Fruit fly (Drosophila melanogaster): ENCODE measurements around the gene NimC4.

NimC4 gene

DNA sequence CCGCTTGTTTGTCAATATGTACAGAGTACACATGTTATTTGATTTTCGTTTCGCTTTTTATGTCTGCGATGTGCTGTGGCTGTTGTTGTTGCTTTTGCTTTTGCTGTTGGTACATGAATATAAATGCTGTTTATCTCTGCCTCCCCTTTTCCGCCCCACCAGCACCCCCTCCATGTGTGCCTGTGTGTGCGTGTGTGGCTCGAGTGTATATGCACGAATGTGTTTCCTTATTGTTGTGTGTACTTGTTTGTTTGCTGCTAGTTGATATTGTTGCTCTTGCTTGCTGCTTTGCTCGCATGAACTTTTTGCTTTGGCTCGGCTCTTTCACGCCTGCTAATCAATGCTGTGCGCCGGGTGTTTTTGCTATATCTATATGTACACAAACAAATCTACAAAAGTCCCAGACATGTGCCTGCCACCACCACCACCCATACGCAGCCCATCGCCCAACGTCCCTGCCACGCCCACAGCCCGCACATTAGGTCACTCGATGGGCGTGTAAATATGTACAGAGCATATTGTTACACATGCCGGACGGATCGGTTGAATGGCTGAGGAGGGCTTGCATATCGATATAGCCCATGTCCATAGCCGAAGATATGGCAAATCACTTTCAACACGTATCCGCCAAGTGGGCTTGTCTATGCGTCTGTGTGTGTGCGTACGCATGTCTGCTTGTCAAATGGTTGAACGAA is 23.2 kb upstream of the NimC4 start (continued):
- TF ChIP-seq CG17912 (GFP tag; optimal IDR thresholded peaks at IDR 0.05) (peak; percentile 100), CG2120 (GFP tag; optimal IDR thresholded peaks at IDR 0.05) (peak; percentile 95), pho (GFP tag; optimal IDR thresholded peaks at IDR 0.05) (peak; percentile 99), Sin3A (optimal IDR thresholded peaks at IDR 0.05) (no peak), dmrt11E (tag; optimal IDR thresholded peaks at IDR 0.05) (peak; percentile 99), CG4707 (GFP tag; optimal IDR thresholded peaks at IDR 0.05) (peak; percentile 99), sob (GFP tag; IDR thresholded peaks at IDR 0.05) (peak; percentile 99), CG31365 (tag; optimal IDR thresholded peaks at IDR 0.05) (peak; percentile 96), Dek (tag; optimal IDR thresholded peaks at IDR 0.05) (peak; percentile 98), emc (GFP tag; optimal IDR thresholded peaks at IDR 0.05) (peak; percentile 98), Hey (tag; optimal IDR thresholded peaks at IDR 0.05) (peak; percentile 100), Atf3 (GFP tag; optimal IDR thresholded peaks at IDR 0.05) (peak; percentile 99), otp (GFP tag; IDR thresholded peaks at IDR 0.05) (peak; percentile 100), CG42726 (GFP tag; IDR thresholded peaks at IDR 0.05; ENCODE audit: partially characterized antibody) (no peak), nom (GFP tag; optimal IDR thresholded peaks at IDR 0.05) (peak; percentile 81), CG15011 (GFP tag; optimal IDR thresholded peaks at IDR 0.05) (peak; percentile 100), CG7357 (GFP tag; IDR thresholded peaks at IDR 0.05) (peak; percentile 90), Ravus (GFP tag; IDR thresholded peaks at IDR 0.05) (peak; percentile 93), Bdp1 (GFP tag; optimal IDR thresholded peaks at IDR 0.05) (peak; percentile 96), yki (optimal IDR thresholded peaks at IDR 0.05) (no peak), Ssrp (tag; optimal IDR thresholded peaks at IDR 0.05) (peak; percentile 86), Poxn (GFP tag; IDR thresholded peaks at IDR 0.05) (peak; percentile 85), salm (tag; optimal IDR thresholded peaks at IDR 0.05) (peak; percentile 99), nau (GFP tag; optimal IDR thresholded peaks at IDR 0.05) (peak; percentile 100), CG17829 (tag; optimal IDR thresholded peaks at IDR 0.05) (peak; percentile 97), CG15269 (tag; optimal IDR thresholded peaks at IDR 0.05) (peak; percentile 98), CG6689 (GFP tag; IDR thresholded peaks at IDR 0.05) (peak; percentile 97), GATAe (GFP tag; conservative IDR thresholded peaks at IDR 0.05) (peak; percentile 97), Hsf (GFP tag; optimal IDR thresholded peaks at IDR 0.05) (peak; percentile 96), bbx (GFP tag; IDR thresholded peaks at IDR 0.05; ENCODE audit: partially characterized antibody) (no peak), unc-4 (GFP tag; IDR thresholded peaks at IDR 0.05; ENCODE audit: partially characterized antibody) (no peak), zf30C (GFP tag; optimal IDR thresholded peaks at IDR 0.05) (peak; percentile 71), CG18011 (GFP tag; optimal IDR thresholded peaks at IDR 0.05) (peak; percentile 91), tx (GFP tag; optimal IDR thresholded peaks at IDR 0.05) (peak; percentile 97), CG3847 (GFP tag; IDR thresholded peaks at IDR 0.05) (peak; percentile 96), gfzf (GFP tag; optimal IDR thresholded peaks at IDR 0.05) (peak; percentile 50), CG30020 (tag; optimal IDR thresholded peaks at IDR 0.05) (peak; percentile 85), sens-2 (GFP tag; IDR thresholded peaks at IDR 0.05) (peak; percentile 98), gcm (GFP tag; optimal IDR thresholded peaks at IDR 0.05) (peak; percentile 99), ci (GFP tag; IDR thresholded peaks at IDR 0.05) (peak; percentile 100), CG11695 (GFP tag; IDR thresholded peaks at IDR 0.05) (peak; percentile 98), CG9817 (tag; optimal IDR thresholded peaks at IDR 0.05) (peak; percentile 98), HmgD (GFP tag; optimal IDR thresholded peaks at IDR 0.05) (peak; percentile 99), CG1233 (GFP tag; optimal IDR thresholded peaks at IDR 0.05) (peak; percentile 100), CG1647 (GFP tag; optimal IDR thresholded peaks at IDR 0.05) (peak; percentile 99), CG17359 (tag; optimal IDR thresholded peaks at IDR 0.05) (peak; percentile 100), CG4617 (GFP tag; optimal IDR thresholded peaks at IDR 0.05; ENCODE audit: borderline replicate concordance) (peak; percentile 99), B-H2 (GFP tag; optimal IDR thresholded peaks at IDR 0.05) (peak; percentile 99), HHEX (GFP tag; optimal IDR thresholded peaks at IDR 0.05) (peak; percentile 100), ase (GFP tag; IDR thresholded peaks at IDR 0.05) (peak; percentile 98)
